Worm (Caenorhabditis elegans) whole organism, L1 larva: ENCODE results near the gene T16G12.6.

Experiments used
- C04F5.9 ChIP-seq: sonication (generic microtip); optimal IDR thresholded peaks from 2 replicates; lab custom pipeline; 2016; ENCODE audit warnings: missing genetic modification characterization, missing compliant biosample characterization
- C34B4.2 ChIP-seq: sonication (generic microtip); optimal IDR thresholded peaks from 2 replicates; lab custom pipeline; 2017; ENCODE audit warnings: mild to moderate bottlenecking, missing genetic modification characterization, missing compliant biosample characterization
- Y116A8C.19 ChIP-seq: sonication (generic microtip); optimal IDR thresholded peaks from 2 replicates; lab custom pipeline; 2016; ENCODE audit warnings: missing compliant biosample characterization, missing genetic modification characterization, borderline replicate concordance
- alr-1 ChIP-seq: fragments of 200-800 bp; sonication (Bioruptor generic); optimal IDR thresholded peaks from 2 replicates; lab custom pipeline; 2018; ENCODE audit warnings: borderline replicate concordance, mild to moderate bottlenecking, missing genetic modification characterization, missing compliant biosample characterization
- aly-2 ChIP-seq: fragments of 150-350 bp; optimal IDR thresholded peaks from 2 replicates; lab custom pipeline; 2014; ENCODE audit warnings: missing biosample characterization, missing genetic modification characterization
- blmp-1 ChIP-seq: fragments of 150-350 bp; optimal IDR thresholded peaks from 2 replicates; lab custom pipeline; 2014; ENCODE audit warnings: missing biosample characterization, missing genetic modification characterization
- ceh-8 ChIP-seq: fragments of 200-800 bp; sonication (Bioruptor generic); optimal IDR thresholded peaks from 2 replicates; lab custom pipeline; 2018; ENCODE audit warnings: mild to moderate bottlenecking, missing genetic modification characterization, moderate library complexity, missing compliant biosample characterization
- ceh-88 ChIP-seq: fragments of 200-800 bp; sonication (Bioruptor generic); IDR thresholded peaks from 2 replicates; pipeline ENCODE4 v1.3.6; 2022; ENCODE audit warnings: missing genetic modification characterization, missing compliant biosample characterization
- ceh-90 ChIP-seq: sonication (generic microtip); optimal IDR thresholded peaks from 2 replicates; lab custom pipeline; 2016; ENCODE audit warnings: missing genetic modification characterization, missing compliant biosample characterization
- ces-1 ChIP-seq: fragments of 150-350 bp; optimal IDR thresholded peaks from 2 replicates; lab custom pipeline; 2014; ENCODE audit warnings: missing biosample characterization, missing genetic modification reagents, missing genetic modification characterization
- dsc-1 ChIP-seq: sonication (generic microtip); optimal IDR thresholded peaks from 2 replicates; lab custom pipeline; 2016; ENCODE audit warnings: mild to moderate bottlenecking, missing genetic modification characterization, missing compliant biosample characterization
- efl-1 ChIP-seq, 4 experiments: fragments of 150-350 bp; optimal IDR thresholded peaks in 3 of 4; peaks in 1 of 4; 1 replicate in 1 of 4; 2 replicates in 3 of 4; lab custom pipeline; 2014; ENCODE audit warnings: missing biosample characterization in 2 of 4, missing genetic modification characterization in 2 of 4, missing genetic modification reagents in 2 of 4
- elt-2 ChIP-seq: sonication (generic microtip); optimal IDR thresholded peaks from 2 replicates; lab custom pipeline; 2016; ENCODE audit warnings: missing genetic modification characterization, mild to moderate bottlenecking, inconsistent platforms, missing compliant biosample characterization, missing genetic modification reagents
- elt-3 ChIP-seq, 6 experiments: fragments of 150-350 bp in 1 of 6; sonication (generic microtip); optimal IDR thresholded peaks; 2 replicates each; lab custom pipeline; 2017 to 2018; ENCODE audit warnings: missing biosample characterization in 6 of 6, missing genetic modification characterization in 6 of 6, inconsistent platforms in 1 of 6
- ets-5 ChIP-seq: fragments of 200-800 bp; sonication (Bioruptor generic); IDR thresholded peaks from 2 replicates; pipeline ENCODE4 v1.3.6; 2022; ENCODE audit warnings: missing genetic modification characterization, missing compliant biosample characterization
- fkh-10 ChIP-seq: sonication (generic microtip); optimal IDR thresholded peaks from 2 replicates; lab custom pipeline; 2017; ENCODE audit warnings: missing biosample characterization, missing genetic modification reagents, missing genetic modification characterization
- fos-1 ChIP-seq: fragments of 150-350 bp; optimal IDR thresholded peaks from 2 replicates; lab custom pipeline; 2014; ENCODE audit warnings: missing biosample characterization, missing genetic modification characterization
- hlh-17 ChIP-seq: fragments of 200-800 bp; sonication (Bioruptor generic); optimal IDR thresholded peaks from 2 replicates; lab custom pipeline; 2018; ENCODE audit warnings: missing genetic modification characterization, mild to moderate bottlenecking, missing compliant biosample characterization, moderate library complexity, borderline replicate concordance
- hlh-4 ChIP-seq: sonication (generic microtip); optimal IDR thresholded peaks from 2 replicates; lab custom pipeline; 2016; ENCODE audit warnings: mild to moderate bottlenecking, missing genetic modification characterization, missing compliant biosample characterization
- hpl-2 ChIP-seq: fragments of 150-350 bp; optimal IDR thresholded peaks from 2 replicates; lab custom pipeline; 2014; ENCODE audit warnings: missing biosample characterization, missing genetic modification reagents, missing genetic modification characterization
- irx-1 ChIP-seq: sonication (generic microtip); optimal IDR thresholded peaks from 2 replicates; lab custom pipeline; 2016; ENCODE audit warnings: missing genetic modification characterization, missing compliant biosample characterization
- lin-14 ChIP-seq: fragments of 200-800 bp; sonication (Bioruptor generic); optimal IDR thresholded peaks from 2 replicates; lab custom pipeline; 2018; ENCODE audit warnings: mild to moderate bottlenecking, missing genetic modification characterization, moderate library complexity, missing compliant biosample characterization
- lin-15B ChIP-seq: fragments of 150-350 bp; sonication (generic microtip); optimal IDR thresholded peaks from 3 replicates; lab custom pipeline; 2014; ENCODE audit warnings: missing biosample characterization, missing genetic modification characterization
- lin-35 ChIP-seq, 2 experiments: fragments of 150-350 bp; optimal IDR thresholded peaks; 2 replicates each; lab custom pipeline; 2014; ENCODE audit warnings: missing biosample characterization in 2 of 2, missing genetic modification characterization in 2 of 2, missing genetic modification reagents in 2 of 2
- lin-39 ChIP-seq: fragments of 150-350 bp; optimal IDR thresholded peaks from 2 replicates; lab custom pipeline; 2014; ENCODE audit warnings: missing biosample characterization, missing genetic modification reagents, missing genetic modification characterization
- lir-3 ChIP-seq: sonication (generic microtip); optimal IDR thresholded peaks from 2 replicates; lab custom pipeline; 2016; ENCODE audit warnings: mild to moderate bottlenecking, missing genetic modification characterization, moderate library complexity, missing compliant biosample characterization; ENCODE audit not compliant: poor library complexity
- lsy-2 ChIP-seq, 2 experiments: fragments of 150-350 bp; optimal IDR thresholded peaks; 2 replicates each; lab custom pipeline; 2014; ENCODE audit warnings: missing biosample characterization in 2 of 2, missing genetic modification characterization in 2 of 2
- mdl-1 ChIP-seq, 2 experiments: fragments of 150-350 bp; optimal IDR thresholded peaks; 2 replicates each; lab custom pipeline; 2014 to 2017; ENCODE audit warnings: missing biosample characterization in 2 of 2, missing genetic modification characterization in 2 of 2, inconsistent platforms in 1 of 2
- mep-1 ChIP-seq: fragments of 150-350 bp; optimal IDR thresholded peaks from 2 replicates; lab custom pipeline; 2014; ENCODE audit warnings: missing biosample characterization, missing genetic modification characterization
- nhr-12 ChIP-seq: sonication (generic microtip); optimal IDR thresholded peaks from 2 replicates; lab custom pipeline; 2017; ENCODE audit warnings: missing biosample characterization, missing genetic modification characterization
- nhr-237 ChIP-seq: fragments of 150-350 bp; optimal IDR thresholded peaks from 2 replicates; lab custom pipeline; 2014; ENCODE audit warnings: missing biosample characterization, missing genetic modification characterization
- nhr-28 ChIP-seq: fragments of 150-350 bp; optimal IDR thresholded peaks from 2 replicates; lab custom pipeline; 2014; ENCODE audit warnings: missing biosample characterization, missing genetic modification characterization
- nhr-71 ChIP-seq: sonication (generic microtip); optimal IDR thresholded peaks from 2 replicates; lab custom pipeline; 2016; ENCODE audit warnings: mild to moderate bottlenecking, missing genetic modification characterization, moderate library complexity, missing compliant biosample characterization
- nhr-77 ChIP-seq: fragments of 150-350 bp; optimal IDR thresholded peaks from 2 replicates; lab custom pipeline; 2014; ENCODE audit warnings: missing biosample characterization, missing genetic modification characterization
- nhr-84 ChIP-seq: sonication (generic microtip); optimal IDR thresholded peaks from 2 replicates; lab custom pipeline; 2017; ENCODE audit warnings: missing biosample characterization, missing genetic modification characterization
- pag-3 ChIP-seq: sonication (generic microtip); optimal IDR thresholded peaks from 2 replicates; lab custom pipeline; 2017; ENCODE audit warnings: missing genetic modification characterization, mild to moderate bottlenecking, missing compliant biosample characterization, antibody characterized with exemption, borderline replicate concordance; ENCODE audit not compliant: insufficient read depth
- rnt-1 ChIP-seq: sonication (generic microtip); optimal IDR thresholded peaks from 2 replicates; lab custom pipeline; 2016; ENCODE audit warnings: mild to moderate bottlenecking, missing genetic modification characterization, moderate library complexity, missing compliant biosample characterization
- snpc-4 ChIP-seq: fragments of 150-350 bp; optimal IDR thresholded peaks from 2 replicates; lab custom pipeline; 2014; ENCODE audit warnings: missing biosample characterization, missing genetic modification characterization
- sox-4 ChIP-seq: sonication (generic microtip); optimal IDR thresholded peaks from 2 replicates; lab custom pipeline; 2016; ENCODE audit warnings: missing genetic modification characterization, missing compliant biosample characterization
- tlp-1 ChIP-seq: fragments of 150-350 bp; optimal IDR thresholded peaks from 2 replicates; lab custom pipeline; 2014; ENCODE audit warnings: missing biosample characterization, missing genetic modification characterization
- unc-30 ChIP-seq: sonication (generic microtip); optimal IDR thresholded peaks from 2 replicates; lab custom pipeline; 2017; ENCODE audit warnings: missing biosample characterization, missing genetic modification characterization
- unc-62 ChIP-seq: fragments of 150-350 bp; optimal IDR thresholded peaks from 2 replicates; lab custom pipeline; 2014; ENCODE audit warnings: missing biosample characterization, missing genetic modification reagents, missing genetic modification characterization
- unc-86 ChIP-seq: sonication (generic microtip); optimal IDR thresholded peaks from 2 replicates; lab custom pipeline; 2016; ENCODE audit warnings: missing genetic modification characterization, missing compliant biosample characterization
- unc-98 ChIP-seq: fragments of 200-800 bp; sonication (Bioruptor generic); IDR thresholded peaks from 2 replicates; pipeline ENCODE4 v1.3.6; 2022; ENCODE audit warnings: missing genetic modification characterization, missing compliant biosample characterization
- vab-15 ChIP-seq: sonication (generic microtip); optimal IDR thresholded peaks from 2 replicates; lab custom pipeline; 2017; ENCODE audit warnings: missing genotype, mild to moderate bottlenecking, missing genetic modification characterization, missing compliant biosample characterization
- zag-1 ChIP-seq: fragments of 150-350 bp; optimal IDR thresholded peaks from 2 replicates; lab custom pipeline; 2014; ENCODE audit warnings: missing biosample characterization, missing genetic modification characterization
- zip-4 ChIP-seq: fragments of 200-800 bp; sonication (Bioruptor generic); optimal IDR thresholded peaks from 2 replicates; lab custom pipeline; 2018; ENCODE audit warnings: mild to moderate bottlenecking, missing genetic modification characterization, moderate library complexity, missing compliant biosample characterization
- ztf-11 ChIP-seq, 2 experiments: sonication (generic microtip); optimal IDR thresholded peaks; 2 replicates each; lab custom pipeline; 2016 to 2017; ENCODE audit warnings: missing genetic modification characterization in 2 of 2, missing biosample characterization in 1 of 2, missing compliant biosample characterization in 1 of 2
- ztf-4 ChIP-seq: fragments of 150-350 bp; optimal IDR thresholded peaks from 2 replicates; lab custom pipeline; 2014; ENCODE audit warnings: missing biosample characterization, missing genetic modification characterization

The T16G12.6 gene

DNA sequence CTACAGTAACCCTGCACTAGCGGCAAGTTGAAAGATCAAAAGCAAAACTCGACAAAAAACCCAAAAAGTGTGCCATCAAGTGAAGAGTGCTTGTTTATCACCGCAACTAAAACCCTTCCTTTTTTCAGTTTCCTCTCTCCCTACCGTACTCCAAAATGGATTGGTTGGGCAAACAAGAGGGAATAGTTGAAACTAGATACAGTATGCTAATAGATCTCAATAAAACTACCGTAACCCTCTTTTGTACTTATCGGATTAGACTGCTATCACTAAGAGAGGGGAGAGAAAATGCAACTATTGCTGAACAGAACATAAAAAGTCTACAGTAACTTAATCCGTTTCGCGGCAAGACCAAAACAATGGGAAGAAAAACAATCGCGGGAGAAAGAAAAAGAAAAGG, 26.0 kb downstream of the T16G12.6 start:
- no peak for TF ChIP-seq nhr-12
- TF ChIP-seq sox-4 (tag; lab: Kevin White, UChicago), result no peak
- TF ChIP-seq blmp-1 (tag; lab: Kevin White, UChicago), result peak; percentile 8
- peak in 1 of 2 experiments; percentile 6 for TF ChIP-seq lin-35 (GFP tag; optimal IDR thresholded peaks at IDR 0.05; lab: Kevin White, UChicago)
- TF ChIP-seq lsy-2 (tag; optimal IDR thresholded peaks at IDR 0.05; lab: Kevin White, UChicago), result peak in 1 of 2 experiments; percentile 49

DNA sequence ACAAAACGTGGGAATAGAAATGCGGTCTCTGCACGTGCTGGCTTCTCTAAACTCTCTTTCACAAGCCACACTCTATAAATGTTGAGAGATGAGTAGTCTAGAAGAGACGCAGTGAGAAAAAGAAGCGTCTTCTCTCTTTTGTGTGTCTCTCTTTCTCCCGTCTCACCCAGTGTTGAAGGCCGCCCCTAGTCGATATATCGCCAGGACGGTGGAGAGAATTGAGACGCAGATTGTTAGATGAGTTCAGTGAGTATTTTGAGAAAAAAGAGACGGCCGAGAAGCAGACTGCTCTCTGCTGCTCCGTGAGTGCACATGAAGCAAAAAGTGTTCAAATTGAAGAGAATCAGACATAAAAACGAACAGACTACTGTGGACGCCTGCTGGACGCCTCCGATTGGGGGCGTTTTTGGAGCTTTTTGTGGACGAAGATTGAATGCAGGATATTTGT, 27.2 kb downstream of the T16G12.6 start:
- TF ChIP-seq lir-3 (tag; lab: Kevin White, UChicago) (peak; percentile 80), nhr-77 (tag; lab: Kevin White, UChicago) (peak; percentile 90), unc-86 (tag; lab: Kevin White, UChicago) (peak; percentile 94), mep-1 (tag; lab: Kevin White, UChicago) (peak; percentile 83), lsy-2 (tag; optimal IDR thresholded peaks at IDR 0.05; lab: Kevin White, UChicago) (peak; percentile 90 to 94), ztf-4 (peak; percentile 54), zip-4 (GFP tag; lab: Kevin White, UChicago) (peak; percentile 24), fkh-10 (GFP tag; lab: Kevin White, UChicago) (peak; percentile 64), ces-1 (no peak), lin-15B (tag; lab: Kevin White, UChicago) (peak; percentile 35), unc-98 (GFP tag; lab: Robert Waterston, UW) (no peak; the same call in 1 of the 2 replicates), elt-3 (tag; optimal IDR thresholded peaks at IDR 0.05; lab: Kevin White, UChicago) (peak in 1 of 6 experiments; percentile 30), tlp-1 (tag; lab: Kevin White, UChicago) (no peak), ceh-90 (tag; lab: Kevin White, UChicago) (no peak), dsc-1 (tag; lab: Kevin White, UChicago) (peak; percentile 92), irx-1 (tag; lab: Kevin White, UChicago) (peak; percentile 79), nhr-84 (tag; lab: Kevin White, UChicago) (no peak), C04F5.9 (tag; lab: Kevin White, UChicago) (no peak), hlh-17 (GFP tag; lab: Kevin White, UChicago) (no peak), lin-14 (GFP tag; lab: Kevin White, UChicago) (peak; percentile 99), zag-1 (peak; percentile 28), Y116A8C.19 (tag; lab: Kevin White, UChicago) (no peak), mdl-1 (tag; optimal IDR thresholded peaks at IDR 0.05; lab: Kevin White, UChicago) (peak; percentile 88 to 97), ceh-8 (peak; percentile 86), nhr-12 (no peak), ceh-88 (no peak; the same call in 1 of the 2 replicates), alr-1 (no peak), C34B4.2 (no peak), nhr-28 (tag; lab: Kevin White, UChicago) (no peak), fos-1 (tag; lab: Kevin White, UChicago) (peak; percentile 85), lin-35 (GFP tag; optimal IDR thresholded peaks at IDR 0.05; lab: Kevin White, UChicago) (peak; percentile 80), aly-2 (tag; lab: Kevin White, UChicago) (peak; percentile 78), hpl-2 (GFP tag; lab: Kevin White, UChicago) (no peak), snpc-4 (tag; lab: Kevin White, UChicago) (peak; percentile 77), unc-62 (GFP tag; lab: Kevin White, UChicago) (no peak), vab-15 (tag; lab: Kevin White, UChicago) (no peak), rnt-1 (peak; percentile 91), efl-1 (optimal IDR thresholded peaks at IDR 0.05; lab: Kevin White, UChicago) (peak; percentile 87 to 89), efl-1 (GFP tag; optimal IDR thresholded peaks at IDR 0.05 in 1 of 2; lab: Kevin White, UChicago) (peak; percentile 64 to 98), ets-5 (GFP tag; lab: Robert Waterston, UW) (no peak), hlh-4 (no peak), elt-2 (tag; lab: Kevin White, UChicago) (peak; percentile 68), ztf-11 (tag; optimal IDR thresholded peaks at IDR 0.05; lab: Kevin White, UChicago) (peak in 1 of 2 experiments; percentile 54), nhr-71 (tag; lab: Kevin White, UChicago) (peak; percentile 97), nhr-237 (tag; lab: Kevin White, UChicago) (peak; percentile 78), sox-4 (tag; lab: Kevin White, UChicago) (peak; percentile 26), unc-30 (tag; lab: Kevin White, UChicago) (no peak), lin-39 (tag; lab: Kevin White, UChicago) (peak; percentile 71), pag-3 (tag; lab: Kevin White, UChicago) (no peak)
